Fruit fly (Drosophila melanogaster): ENCODE data around the gene Cp15.

Gene Cp15

dm6 chr3L:8702448-8702847 is 25.8 kb upstream of the Cp15 start (continued):
- TF ChIP-seq psq (GFP tag; optimal IDR thresholded peaks at IDR 0.05) (no peak), CG5245 (GFP tag; optimal IDR thresholded peaks at IDR 0.05) (no peak), CG14860 (GFP tag; IDR thresholded peaks at IDR 0.05; ENCODE audit: partially characterized antibody) (no peak), Sox100B (GFP tag; optimal IDR thresholded peaks at IDR 0.05) (no peak), CG8281 (tag; optimal IDR thresholded peaks at IDR 0.05) (no peak), CG32772 (GFP tag; IDR thresholded peaks at IDR 0.05) (no peak), Stat92E (GFP tag; optimal IDR thresholded peaks at IDR 0.05) (no peak), Drgx (GFP tag; IDR thresholded peaks at IDR 0.05) (peak; percentile 21; the same call in 1 of the 2 replicates), B-H2 (GFP tag; optimal IDR thresholded peaks at IDR 0.05) (no peak), trem (tag; optimal IDR thresholded peaks at IDR 0.05) (no peak), HLH54F (GFP tag; optimal IDR thresholded peaks at IDR 0.05) (no peak), CG6654 (GFP tag; optimal IDR thresholded peaks at IDR 0.05) (no peak), exex (tag; optimal IDR thresholded peaks at IDR 0.05) (no peak), ham (GFP tag; IDR thresholded peaks at IDR 0.05) (no peak), CG32767 (GFP tag; IDR thresholded peaks at IDR 0.05) (no peak), ERR (GFP tag; optimal IDR thresholded peaks at IDR 0.05) (no peak), Pdp1 (GFP tag; optimal IDR thresholded peaks at IDR 0.05) (no peak), NfI (GFP tag; optimal IDR thresholded peaks at IDR 0.05) (no peak), chif (GFP tag; optimal IDR thresholded peaks at IDR 0.05) (no peak), Poxn (GFP tag; IDR thresholded peaks at IDR 0.05) (no peak), CG15479 (GFP tag; optimal IDR thresholded peaks at IDR 0.05) (no peak), lmd (GFP tag; IDR thresholded peaks at IDR 0.05) (no peak), otp (GFP tag; IDR thresholded peaks at IDR 0.05) (no peak), CG11695 (GFP tag; IDR thresholded peaks at IDR 0.05) (no peak), CG13123 (GFP tag; optimal IDR thresholded peaks at IDR 0.05) (no peak), CG2116 (GFP tag; optimal IDR thresholded peaks at IDR 0.05) (no peak), CG11456 (GFP tag; IDR thresholded peaks at IDR 0.05) (no peak), Vsx1 (GFP tag; optimal IDR thresholded peaks at IDR 0.05) (peak; percentile 17), repo (GFP tag; optimal IDR thresholded peaks at IDR 0.05) (no peak), Dll (GFP tag; IDR thresholded peaks at IDR 0.05; ENCODE audit: partially characterized antibody) (no peak), CG30431 (GFP tag; optimal IDR thresholded peaks at IDR 0.05) (no peak), disco-r (GFP tag; optimal IDR thresholded peaks at IDR 0.05) (no peak), CG17361 (GFP tag; IDR thresholded peaks at IDR 0.05) (no peak), CG11723 (GFP tag; optimal IDR thresholded peaks at IDR 0.05) (no peak), Blimp-1 (GFP tag; optimal IDR thresholded peaks at IDR 0.05) (no peak), CG9817 (tag; optimal IDR thresholded peaks at IDR 0.05) (no peak), ap (GFP tag; IDR thresholded peaks at IDR 0.05) (0 out of 2 replicates have a peak, but pooled peaks have one; percentile 9), lola (GFP tag; optimal IDR thresholded peaks at IDR 0.05) (no peak), sd (tag; optimal IDR thresholded peaks at IDR 0.05) (no peak), nom (GFP tag; optimal IDR thresholded peaks at IDR 0.05) (peak; percentile 75), dpn (GFP tag; optimal IDR thresholded peaks at IDR 0.05) (no peak), CG7556 (GFP tag; optimal IDR thresholded peaks at IDR 0.05) (no peak), bcd (GFP tag; optimal IDR thresholded peaks at IDR 0.05) (no peak), H2.0 (GFP tag; IDR thresholded peaks at IDR 0.05) (no peak), vfl (GFP tag; optimal IDR thresholded peaks at IDR 0.05) (no peak), Hmr (GFP tag; optimal IDR thresholded peaks at IDR 0.05) (no peak), CG9437 (GFP tag; optimal IDR thresholded peaks at IDR 0.05) (no peak), chinmo (GFP tag; IDR thresholded peaks at IDR 0.05; ENCODE audit: partially characterized antibody) (0 out of 4 replicates have a peak, but pooled peaks have one; percentile 20), ab (GFP tag; optimal IDR thresholded peaks at IDR 0.05) (no peak), ewg (GFP tag; optimal IDR thresholded peaks at IDR 0.05) (no peak), ind (GFP tag; optimal IDR thresholded peaks at IDR 0.05) (no peak)

Measured in whole organism, embryonic.